Worm (Caenorhabditis elegans) whole organism, early embryonic: ENCODE data around the gene F09E10.5.

Source experiments
- B0310.2 ChIP-seq: sonication (generic microtip); optimal IDR thresholded peaks from 2 replicates; lab custom pipeline; 2016; ENCODE audit warnings: mild to moderate bottlenecking, missing genetic modification characterization, missing compliant biosample characterization
- F13C5.2 ChIP-seq: sonication (generic microtip); optimal IDR thresholded peaks from 2 replicates; lab custom pipeline; 2017; ENCODE audit warnings: mild to moderate bottlenecking, missing genetic modification characterization, inconsistent platforms, missing compliant biosample characterization
- aly-1 ChIP-seq: sonication (generic microtip); optimal IDR thresholded peaks from 2 replicates; lab custom pipeline; 2016; ENCODE audit warnings: missing genetic modification characterization, missing compliant biosample characterization
- ama-1 ChIP-seq: fragments of 150-350 bp; optimal IDR thresholded peaks from 2 replicates; lab custom pipeline; 2014
- ceh-13 ChIP-seq: fragments of 200-800 bp; sonication (Bioruptor generic); optimal IDR thresholded peaks from 2 replicates; lab custom pipeline; 2018; ENCODE audit warnings: mild to moderate bottlenecking, missing genetic modification characterization, missing compliant biosample characterization
- ceh-36 ChIP-seq: sonication (generic microtip); optimal IDR thresholded peaks from 2 replicates; lab custom pipeline; 2016; ENCODE audit warnings: missing genetic modification characterization, inconsistent platforms, missing compliant biosample characterization
- ets-7 ChIP-seq: sonication (generic microtip); optimal IDR thresholded peaks from 2 replicates; lab custom pipeline; 2016; ENCODE audit warnings: missing genotype, missing genetic modification characterization, missing compliant biosample characterization
- flt-1 ChIP-seq: fragments of 200-800 bp; sonication (Bioruptor generic); IDR thresholded peaks from 2 replicates; pipeline ENCODE4 v1.3.6; 2022; ENCODE audit warnings: missing genetic modification characterization, missing compliant biosample characterization
- hmbx-1 ChIP-seq: sonication (generic microtip); optimal IDR thresholded peaks from 2 replicates; lab custom pipeline; 2016; ENCODE audit warnings: mild to moderate bottlenecking, missing genetic modification characterization, missing compliant biosample characterization
- hmg-4 ChIP-seq: fragments of 200-800 bp; sonication (Bioruptor generic); optimal IDR thresholded peaks from 2 replicates; lab custom pipeline; 2018; ENCODE audit warnings: mild to moderate bottlenecking, missing genetic modification characterization, missing compliant biosample characterization
- hnd-1 ChIP-seq: sonication (generic microtip); optimal IDR thresholded peaks from 2 replicates; lab custom pipeline; 2016; ENCODE audit warnings: missing genetic modification characterization, missing compliant biosample characterization
- pes-1 ChIP-seq: fragments of 200-800 bp; sonication (Bioruptor generic); IDR thresholded peaks from 2 replicates; pipeline ENCODE4 v1.3.6; 2022; ENCODE audit warnings: missing genetic modification reagents, missing genetic modification characterization, missing compliant biosample characterization
- scrt-1 ChIP-seq: fragments of 200-800 bp; sonication (Bioruptor generic); IDR thresholded peaks from 2 replicates; pipeline ENCODE4 v1.3.6; 2022; ENCODE audit warnings: missing genetic modification characterization, missing compliant biosample characterization
- sea-1 ChIP-seq: fragments of 200-800 bp; sonication (Bioruptor generic); conservative IDR thresholded peaks from 2 replicates; pipeline ENCODE4 v1.3.6; 2022; ENCODE audit warnings: missing genetic modification characterization, missing compliant biosample characterization
- tbx-11 ChIP-seq: fragments of 200-800 bp; sonication (Bioruptor generic); IDR thresholded peaks from 2 replicates; pipeline ENCODE4 v1.3.6; 2022; ENCODE audit warnings: missing genetic modification characterization, missing compliant biosample characterization
- tbx-37 ChIP-seq: fragments of 200-800 bp; sonication (Bioruptor generic); conservative IDR thresholded peaks from 2 replicates; pipeline ENCODE4 v1.3.6; 2022; ENCODE audit warnings: missing genetic modification reagents, missing genetic modification characterization, missing compliant biosample characterization
- tra-4 ChIP-seq: sonication (generic microtip); optimal IDR thresholded peaks from 2 replicates; lab custom pipeline; 2017; ENCODE audit warnings: missing genetic modification characterization, missing compliant biosample characterization

F09E10.5 gene

ce11 chrX:1527338-1527737 lies 33.2 kb upstream of the F09E10.5 start:
- TF ChIP-seq tbx-11 (GFP tag; lab: Robert Waterston, UW) (no peak), aly-1 (tag; lab: Kevin White, UChicago) (no peak), scrt-1 (no peak), B0310.2 (tag; lab: Kevin White, UChicago) (no peak), pes-1 (GFP tag; lab: Robert Waterston, UW) (no peak), sea-1 (GFP tag; lab: Robert Waterston, UW) (no peak), hmbx-1 (tag; lab: Kevin White, UChicago) (no peak), F13C5.2 (no peak), ets-7 (tag; lab: Kevin White, UChicago) (no peak), tbx-37 (GFP tag; lab: Robert Waterston, UW) (no peak), ceh-36 (no peak), tra-4 (tag; lab: Kevin White, UChicago) (no peak)

ce11 chrX:1525511-1526172 lies 31.5 kb upstream of the F09E10.5 start:
- no peak for TF ChIP-seq tra-4 (tag; lab: Kevin White, UChicago)
- no peak for TF ChIP-seq F13C5.2
- TF ChIP-seq ceh-13 = no peak
- no peak for TF ChIP-seq pes-1 (GFP tag; lab: Robert Waterston, UW)
- TF ChIP-seq ama-1 (lab: Kevin White, UChicago) = no peak

- TF ChIP-seq hmg-4 = peak; percentile 30
- TF ChIP-seq ama-1 (lab: Kevin White, UChicago) = no peak
Measured at ce11 chrX:1524559-1524958, 30.4 kb upstream of the F09E10.5 start.

- TF ChIP-seq tra-4 (tag; lab: Kevin White, UChicago) (no peak), ets-7 (tag; lab: Kevin White, UChicago) (no peak), ceh-36 (no peak), scrt-1 (no peak), F13C5.2 (no peak), tbx-37 (GFP tag; lab: Robert Waterston, UW) (no peak), B0310.2 (tag; lab: Kevin White, UChicago) (no peak), sea-1 (GFP tag; lab: Robert Waterston, UW) (no peak), hnd-1 (tag; lab: Kevin White, UChicago) (no peak), flt-1 (GFP tag; lab: Robert Waterston, UW) (no peak), ama-1 (lab: Kevin White, UChicago) (no peak), aly-1 (tag; lab: Kevin White, UChicago) (no peak), pes-1 (GFP tag; lab: Robert Waterston, UW) (no peak)
Measured at ce11 chrX:1523272-1523671, 29.1 kb upstream of the F09E10.5 start.

- no peak for TF ChIP-seq sea-1 (GFP tag; lab: Robert Waterston, UW)
- no peak for TF ChIP-seq hmbx-1 (tag; lab: Kevin White, UChicago)
- no peak for TF ChIP-seq flt-1 (GFP tag; lab: Robert Waterston, UW)
- TF ChIP-seq scrt-1 = no peak
- no peak for TF ChIP-seq F13C5.2
- TF ChIP-seq pes-1 (GFP tag; lab: Robert Waterston, UW) = no peak
- TF ChIP-seq aly-1 (tag; lab: Kevin White, UChicago) = no peak
Measured at ce11 chrX:1522068-1522467, 27.9 kb upstream of the F09E10.5 start.

- no peak for TF ChIP-seq tra-4 (tag; lab: Kevin White, UChicago)
- no peak for TF ChIP-seq aly-1 (tag; lab: Kevin White, UChicago)
Measured at ce11 chrX:1521387-1521786, 27.2 kb upstream of the F09E10.5 start, which contains the start of gene toca-1. toca-1 (minus strand) TSS chrX:1521487.

- TF ChIP-seq hmg-4 = no peak
- TF ChIP-seq hnd-1 (tag; lab: Kevin White, UChicago) = no peak
- TF ChIP-seq B0310.2 (tag; lab: Kevin White, UChicago) = no peak
- no peak for TF ChIP-seq ets-7 (tag; lab: Kevin White, UChicago)
- TF ChIP-seq scrt-1 = no peak
- TF ChIP-seq tbx-37 (GFP tag; lab: Robert Waterston, UW) = no peak
- TF ChIP-seq tbx-11 (GFP tag; lab: Robert Waterston, UW) = no peak
- no peak for TF ChIP-seq F13C5.2
- TF ChIP-seq sea-1 (GFP tag; lab: Robert Waterston, UW) = no peak
- TF ChIP-seq ceh-36 = no peak
- TF ChIP-seq flt-1 (GFP tag; lab: Robert Waterston, UW) = no peak
- no peak for TF ChIP-seq hmbx-1 (tag; lab: Kevin White, UChicago)
- TF ChIP-seq aly-1 (tag; lab: Kevin White, UChicago) = no peak
- no peak for TF ChIP-seq ama-1 (lab: Kevin White, UChicago)
- no peak for TF ChIP-seq tra-4 (tag; lab: Kevin White, UChicago)
- TF ChIP-seq pes-1 (GFP tag; lab: Robert Waterston, UW) = no peak
- TF ChIP-seq ceh-13 = no peak
Measured at ce11 chrX:1517519-1517918, 23.4 kb upstream of the F09E10.5 start.

- TF ChIP-seq ets-7 (tag; lab: Kevin White, UChicago) (no peak), flt-1 (GFP tag; lab: Robert Waterston, UW) (no peak), B0310.2 (tag; lab: Kevin White, UChicago) (no peak), ama-1 (lab: Kevin White, UChicago) (no peak), sea-1 (GFP tag; lab: Robert Waterston, UW) (no peak), ceh-13 (no peak), scrt-1 (no peak), tbx-37 (GFP tag; lab: Robert Waterston, UW) (no peak), ceh-36 (no peak), hmg-4 (no peak), F13C5.2 (no peak), tbx-11 (GFP tag; lab: Robert Waterston, UW) (no peak), pes-1 (GFP tag; lab: Robert Waterston, UW) (no peak), hmbx-1 (tag; lab: Kevin White, UChicago) (no peak), hnd-1 (tag; lab: Kevin White, UChicago) (no peak), tra-4 (tag; lab: Kevin White, UChicago) (no peak), aly-1 (tag; lab: Kevin White, UChicago) (no peak)
Measured at ce11 chrX:1516574-1516973, 22.4 kb upstream of the F09E10.5 start.
